Worm (Caenorhabditis elegans): ENCODE data around the gene Y27F2A.11.

- TF ChIP-seq lin-13 (tag; optimal IDR thresholded peaks at IDR 0.05) (no peak), ztf-11 (tag; optimal IDR thresholded peaks at IDR 0.05) (no peak), pha-4 (tag; optimal IDR thresholded peaks at IDR 0.05) (no peak), unc-39 (tag; optimal IDR thresholded peaks at IDR 0.05) (no peak)
These were observed 24.8 kb downstream of the Y27F2A.11 start, which contains the start of gene ZC239.4 for ce11 chrII:3213898-3214297.

Data from whole organism, mixed stage, embryonic.